Fruit fly (Drosophila melanogaster) whole organism, prepupa: Measurements from ENCODE around the gene CG3149.

Experiments
- CG10631 ChIP-seq: fragments of 200-800 bp; sonication (Bioruptor generic); optimal IDR thresholded peaks from 2 replicates; lab custom pipeline; 2016; ENCODE audit warnings: missing biosample characterization, missing genetic modification characterization
- CG15336 ChIP-seq: fragments of 200-800 bp; sonication (Bioruptor generic); IDR thresholded peaks from 2 replicates; pipeline ENCODE4 v1.3.6; 2022; ENCODE audit warnings: missing biosample characterization, missing genetic modification characterization
- Met ChIP-seq: fragments of 200-800 bp; sonication (Bioruptor generic); optimal IDR thresholded peaks from 3 replicates; lab custom pipeline; 2016; ENCODE audit warnings: missing biosample characterization, missing genetic modification characterization
- achi ChIP-seq: fragments of 200-800 bp; sonication (Bioruptor generic); optimal IDR thresholded peaks from 3 replicates; lab custom pipeline; 2016; ENCODE audit warnings: missing biosample characterization, missing genetic modification characterization
- lz ChIP-seq: fragments of 200-800 bp; sonication (Bioruptor generic); optimal IDR thresholded peaks from 3 replicates; lab custom pipeline; 2016; ENCODE audit warnings: missing biosample characterization, missing genetic modification characterization

- TF ChIP-seq achi (GFP tag; lab: Kevin White, UChicago) (no peak), CG15336 (GFP tag; lab: Robert Waterston, UW) (no peak), Met (no peak), lz (no peak), CG10631 (no peak)
Observed at dm6 chrX:5649998-5650397, 45.0 kb downstream of the CG3149 start.
